Worm (Caenorhabditis elegans): ENCODE measurements around the gene acl-3.

acl-3 gene

DNA sequence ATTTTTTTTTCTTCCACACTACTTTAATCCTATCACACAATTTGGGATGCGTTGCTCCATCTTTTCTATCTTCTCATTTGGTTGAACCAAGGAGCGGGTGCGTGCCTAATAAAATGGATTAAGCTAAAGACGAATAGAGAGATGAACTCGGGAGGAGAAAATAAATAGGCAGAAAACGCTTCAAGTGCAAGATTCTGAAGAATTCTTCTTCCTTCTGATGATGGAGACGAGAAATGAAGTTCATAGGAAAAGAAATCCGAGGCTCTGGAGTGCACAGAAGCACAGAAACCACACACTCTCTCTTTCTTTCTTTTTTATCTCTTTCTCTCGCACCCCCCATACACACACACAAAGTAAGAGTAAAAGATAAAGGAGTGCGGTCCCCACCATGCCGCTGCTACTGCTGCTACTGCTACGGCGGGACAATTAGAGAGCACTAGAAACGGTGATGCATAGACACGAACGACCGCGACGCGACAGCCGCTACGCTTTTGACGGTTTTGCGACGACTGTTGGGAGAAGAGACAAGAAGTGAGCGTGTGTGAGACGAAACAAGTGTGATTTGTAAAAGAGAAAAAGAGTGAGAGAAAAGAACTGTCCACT lies 40.3 kb upstream of the acl-3 start:
- peak; percentile 82 for TF ChIP-seq hmg-4 (GFP tag; optimal IDR thresholded peaks at IDR 0.05)
- no peak for TF ChIP-seq tbx-11 (GFP tag; IDR thresholded peaks at IDR 0.05)
- TF ChIP-seq aly-1 (tag; optimal IDR thresholded peaks at IDR 0.05) = peak; percentile 35
- TF ChIP-seq pes-1 (GFP tag; IDR thresholded peaks at IDR 0.05) = 0 out of 2 replicates have a peak, but pooled peaks have one; percentile 38
- peak; percentile 48 for TF ChIP-seq F13C5.2 (tag; optimal IDR thresholded peaks at IDR 0.05)

DNA sequence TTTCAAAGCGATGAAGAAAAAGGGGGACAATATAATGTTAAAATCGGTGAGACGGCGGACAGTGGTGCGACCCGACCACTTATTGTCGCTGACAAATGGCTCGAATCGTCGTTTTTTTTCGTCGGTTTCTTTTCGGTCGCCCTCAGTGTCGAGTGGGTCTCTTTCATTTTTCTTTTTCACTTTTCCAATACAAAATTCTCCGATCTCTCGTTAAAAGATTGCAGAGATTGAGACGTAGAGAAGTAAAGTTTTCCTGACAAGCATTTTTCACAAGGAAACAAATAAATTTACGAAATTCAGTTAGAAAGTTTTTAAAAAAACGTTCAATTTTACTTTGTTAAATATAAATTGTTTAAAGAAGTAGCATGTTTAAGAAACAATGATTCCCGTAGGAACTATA lies 39.7 kb upstream of the acl-3 start:
- no peak for TF ChIP-seq hmg-4 (GFP tag; optimal IDR thresholded peaks at IDR 0.05)
- no peak for TF ChIP-seq ama-1 (optimal IDR thresholded peaks at IDR 0.05)
- no peak for TF ChIP-seq flt-1 (GFP tag; IDR thresholded peaks at IDR 0.05)
- no peak for TF ChIP-seq tra-4 (tag; optimal IDR thresholded peaks at IDR 0.05)
- no peak for TF ChIP-seq B0310.2 (tag; optimal IDR thresholded peaks at IDR 0.05)
- no peak for TF ChIP-seq aly-1 (tag; optimal IDR thresholded peaks at IDR 0.05)
- TF ChIP-seq tbx-11 (GFP tag; IDR thresholded peaks at IDR 0.05) = no peak
- TF ChIP-seq ceh-13 (GFP tag; optimal IDR thresholded peaks at IDR 0.05) = no peak
- no peak for TF ChIP-seq pes-1 (GFP tag; IDR thresholded peaks at IDR 0.05)
- no peak for TF ChIP-seq sea-1 (GFP tag; conservative IDR thresholded peaks at IDR 0.05)
- no peak for TF ChIP-seq hmbx-1 (tag; optimal IDR thresholded peaks at IDR 0.05)
- TF ChIP-seq tbx-37 (GFP tag; conservative IDR thresholded peaks at IDR 0.05) = no peak
- TF ChIP-seq ceh-36 (tag; optimal IDR thresholded peaks at IDR 0.05) = no peak
- no peak for TF ChIP-seq F13C5.2 (tag; optimal IDR thresholded peaks at IDR 0.05)
- no peak for TF ChIP-seq hnd-1 (tag; optimal IDR thresholded peaks at IDR 0.05)
- no peak for TF ChIP-seq scrt-1 (GFP tag; IDR thresholded peaks at IDR 0.05)
- no peak for TF ChIP-seq ets-7 (tag; optimal IDR thresholded peaks at IDR 0.05)

DNA sequence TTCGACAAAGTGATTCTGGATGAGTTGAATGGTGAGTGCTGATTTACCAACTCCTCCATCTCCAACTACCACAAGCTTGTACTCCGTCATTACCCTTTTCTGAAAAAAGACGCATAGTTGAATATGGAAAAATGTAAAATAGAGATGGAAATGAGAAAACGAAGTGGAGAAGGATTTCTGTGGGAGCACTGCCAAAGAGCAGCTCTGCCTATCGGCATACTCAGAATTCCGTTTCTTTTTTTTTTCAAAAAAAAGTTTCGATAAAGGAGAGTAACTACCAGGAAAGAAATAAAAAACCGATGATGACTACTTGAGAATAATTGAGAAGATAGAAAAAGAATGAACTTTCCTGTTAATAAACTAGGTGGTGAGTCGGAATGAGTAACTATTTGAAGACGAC lies 39.2 kb upstream of the acl-3 start, which contains the start of gene let-60:
Gene let-60 (minus strand): TSS at position 101 of the 400 bp plus-strand sequence.
- TF ChIP-seq hmbx-1 (tag; optimal IDR thresholded peaks at IDR 0.05) (no peak), ceh-13 (GFP tag; optimal IDR thresholded peaks at IDR 0.05) (no peak)

DNA sequence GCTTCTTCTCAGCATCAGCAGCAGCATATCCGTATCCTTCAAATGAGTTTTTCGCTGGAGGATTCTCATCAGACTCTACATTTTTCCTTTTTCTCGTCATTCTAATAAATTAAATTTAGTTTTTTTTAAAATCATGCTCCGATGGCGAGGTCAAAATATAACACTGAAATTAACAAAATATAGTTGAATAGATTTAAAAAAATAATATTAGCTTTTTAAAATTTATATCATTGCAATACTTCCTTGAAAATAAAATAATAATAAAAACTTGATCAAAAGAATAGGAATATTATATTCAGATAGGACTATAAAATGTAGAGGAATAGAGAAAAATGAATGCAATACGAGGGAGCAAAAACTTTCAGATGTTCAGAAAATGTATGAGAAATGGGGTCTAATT lies 36.2 kb upstream of the acl-3 start, which contains the start of gene ZK792.5:
Gene ZK792.5 (minus strand): TSS at position 101 of the 400 bp plus-strand sequence.
- TF ChIP-seq tbx-37 (GFP tag; conservative IDR thresholded peaks at IDR 0.05) = no peak
- no peak for TF ChIP-seq sea-1 (GFP tag; conservative IDR thresholded peaks at IDR 0.05)
- TF ChIP-seq flt-1 (GFP tag; IDR thresholded peaks at IDR 0.05) = no peak
- TF ChIP-seq B0310.2 (tag; optimal IDR thresholded peaks at IDR 0.05) = no peak
- no peak for TF ChIP-seq ceh-13 (GFP tag; optimal IDR thresholded peaks at IDR 0.05)

DNA sequence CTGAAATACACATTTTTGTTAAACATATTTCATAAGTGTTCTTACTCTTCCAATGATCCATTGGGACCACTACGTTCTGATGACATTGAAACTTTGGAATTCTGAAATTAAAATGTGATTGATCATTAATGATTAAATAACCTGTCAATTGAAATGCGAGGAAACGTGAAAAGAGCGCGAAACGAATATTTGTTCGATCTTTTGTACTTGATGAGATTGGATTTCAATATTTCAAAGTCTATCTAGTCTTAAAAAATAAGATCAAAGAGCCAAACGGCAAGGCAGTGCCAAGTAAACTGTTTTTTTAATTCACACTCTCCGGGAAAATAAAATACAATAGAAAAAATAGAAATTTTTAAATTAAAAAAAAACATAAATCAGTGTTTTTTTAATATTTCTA lies 30.1 kb upstream of the acl-3 start, which contains the start of gene ZK792.4:
Gene ZK792.4 (minus strand): TSS at position 101 of the 400 bp plus-strand sequence.
- TF ChIP-seq ceh-36 (tag; optimal IDR thresholded peaks at IDR 0.05) (no peak), hmg-4 (GFP tag; optimal IDR thresholded peaks at IDR 0.05) (no peak), scrt-1 (GFP tag; IDR thresholded peaks at IDR 0.05) (no peak), ceh-13 (GFP tag; optimal IDR thresholded peaks at IDR 0.05) (no peak), aly-1 (tag; optimal IDR thresholded peaks at IDR 0.05) (no peak), hnd-1 (tag; optimal IDR thresholded peaks at IDR 0.05) (no peak), flt-1 (GFP tag; IDR thresholded peaks at IDR 0.05) (no peak), sea-1 (GFP tag; conservative IDR thresholded peaks at IDR 0.05) (no peak)

DNA sequence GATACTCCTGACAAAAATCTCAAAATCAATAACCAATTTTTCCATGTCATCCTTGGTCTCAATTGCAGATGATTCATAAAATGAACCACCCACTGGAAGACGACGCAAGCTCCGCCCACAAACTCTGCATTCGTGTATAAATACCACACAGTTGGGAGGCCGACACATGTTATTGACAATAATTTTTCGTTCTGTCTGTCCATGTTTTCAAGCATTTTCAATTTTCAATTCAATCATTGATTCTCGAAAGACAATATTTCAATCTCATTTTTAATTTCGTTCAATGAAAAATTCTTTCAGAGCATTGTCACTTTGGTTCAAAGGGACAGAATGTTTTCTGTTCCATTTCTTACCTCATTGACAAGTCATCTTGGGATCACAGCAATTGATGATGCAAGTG lies 24.2 kb upstream of the acl-3 start, which contains the start of gene inx-9:
Gene inx-9 (plus strand): TSS at position 301 of the 400 bp plus-strand sequence.
- TF ChIP-seq ceh-13 (GFP tag; optimal IDR thresholded peaks at IDR 0.05) = no peak
- TF ChIP-seq B0310.2 (tag; optimal IDR thresholded peaks at IDR 0.05) = no peak
- TF ChIP-seq sea-1 (GFP tag; conservative IDR thresholded peaks at IDR 0.05) = no peak
- TF ChIP-seq tra-4 (tag; optimal IDR thresholded peaks at IDR 0.05) = no peak
- TF ChIP-seq F13C5.2 (tag; optimal IDR thresholded peaks at IDR 0.05) = no peak
- no peak for TF ChIP-seq flt-1 (GFP tag; IDR thresholded peaks at IDR 0.05)
- TF ChIP-seq scrt-1 (GFP tag; IDR thresholded peaks at IDR 0.05) = no peak
- TF ChIP-seq hnd-1 (tag; optimal IDR thresholded peaks at IDR 0.05) = no peak
- no peak for TF ChIP-seq tbx-37 (GFP tag; conservative IDR thresholded peaks at IDR 0.05)
- no peak for TF ChIP-seq ceh-36 (tag; optimal IDR thresholded peaks at IDR 0.05)
- TF ChIP-seq hmbx-1 (tag; optimal IDR thresholded peaks at IDR 0.05) = no peak
- TF ChIP-seq ama-1 (optimal IDR thresholded peaks at IDR 0.05) = no peak
- TF ChIP-seq hmg-4 (GFP tag; optimal IDR thresholded peaks at IDR 0.05) = no peak
- no peak for TF ChIP-seq tbx-11 (GFP tag; IDR thresholded peaks at IDR 0.05)
- no peak for TF ChIP-seq ets-7 (tag; optimal IDR thresholded peaks at IDR 0.05)
- no peak for TF ChIP-seq aly-1 (tag; optimal IDR thresholded peaks at IDR 0.05)

DNA sequence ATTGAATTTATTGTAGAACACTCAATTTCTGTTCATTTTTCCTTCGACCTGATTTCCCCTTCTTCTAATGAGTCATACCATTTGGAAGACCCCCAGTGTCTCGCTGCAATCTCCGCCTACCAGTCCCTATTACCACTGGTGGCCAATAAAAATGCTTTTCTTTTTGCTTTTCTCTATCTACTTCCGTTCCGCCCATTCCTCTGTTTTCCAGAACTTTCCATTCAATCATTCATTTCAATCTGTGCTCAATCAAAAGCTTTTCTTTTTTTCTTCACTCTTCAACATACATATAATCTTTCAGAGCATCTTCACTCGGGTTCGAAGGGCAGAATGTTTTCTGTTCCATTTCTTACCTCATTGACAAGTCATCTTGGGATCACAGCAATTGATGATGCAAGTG lies 21.7 kb upstream of the acl-3 start, which contains the start of gene inx-8:
Gene inx-8 (plus strand): TSS at position 301 of the 400 bp plus-strand sequence.
- TF ChIP-seq tra-4 (tag; optimal IDR thresholded peaks at IDR 0.05) (no peak), sea-1 (GFP tag; conservative IDR thresholded peaks at IDR 0.05) (no peak), scrt-1 (GFP tag; IDR thresholded peaks at IDR 0.05) (no peak), F13C5.2 (tag; optimal IDR thresholded peaks at IDR 0.05) (no peak), hmbx-1 (tag; optimal IDR thresholded peaks at IDR 0.05) (no peak), hnd-1 (tag; optimal IDR thresholded peaks at IDR 0.05) (no peak), ets-7 (tag; optimal IDR thresholded peaks at IDR 0.05) (no peak), ceh-36 (tag; optimal IDR thresholded peaks at IDR 0.05) (no peak), hmg-4 (GFP tag; optimal IDR thresholded peaks at IDR 0.05) (no peak), ama-1 (optimal IDR thresholded peaks at IDR 0.05) (no peak)

DNA sequence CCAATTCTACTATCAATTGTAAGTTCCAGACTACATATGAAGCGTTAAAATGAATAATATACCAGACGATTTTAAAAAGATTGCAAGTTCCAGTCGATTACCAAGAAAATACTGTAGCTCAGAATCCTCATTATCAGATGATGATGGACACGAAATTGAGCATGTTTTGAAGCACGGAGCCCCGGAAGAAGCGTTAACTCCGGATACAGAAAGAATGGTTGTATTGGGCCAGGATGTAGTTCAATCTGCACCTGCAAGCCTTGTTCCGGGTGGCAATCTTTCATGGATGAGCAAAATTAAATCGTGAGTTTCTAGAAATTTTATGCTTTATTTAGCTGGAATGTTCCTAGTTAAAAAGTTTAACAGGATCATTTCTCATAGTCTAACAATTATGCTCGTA lies 16.2 kb upstream of the acl-3 start, which contains the start of gene atg-4.2:
Gene atg-4.2 (plus strand): TSS at position 24 of the 400 bp plus-strand sequence.
- no peak for TF ChIP-seq B0310.2 (tag; optimal IDR thresholded peaks at IDR 0.05)
- TF ChIP-seq tbx-11 (GFP tag; IDR thresholded peaks at IDR 0.05) = no peak
- TF ChIP-seq hmg-4 (GFP tag; optimal IDR thresholded peaks at IDR 0.05) = no peak
- TF ChIP-seq hnd-1 (tag; optimal IDR thresholded peaks at IDR 0.05) = no peak
- no peak for TF ChIP-seq sea-1 (GFP tag; conservative IDR thresholded peaks at IDR 0.05)
- no peak for TF ChIP-seq ets-7 (tag; optimal IDR thresholded peaks at IDR 0.05)
- TF ChIP-seq pes-1 (GFP tag; IDR thresholded peaks at IDR 0.05) = no peak
- no peak for TF ChIP-seq aly-1 (tag; optimal IDR thresholded peaks at IDR 0.05)
- no peak for TF ChIP-seq tra-4 (tag; optimal IDR thresholded peaks at IDR 0.05)
- TF ChIP-seq ama-1 (optimal IDR thresholded peaks at IDR 0.05) = no peak
- TF ChIP-seq ceh-36 (tag; optimal IDR thresholded peaks at IDR 0.05) = no peak
- no peak for TF ChIP-seq flt-1 (GFP tag; IDR thresholded peaks at IDR 0.05)
- no peak for TF ChIP-seq hmbx-1 (tag; optimal IDR thresholded peaks at IDR 0.05)
- no peak for TF ChIP-seq F13C5.2 (tag; optimal IDR thresholded peaks at IDR 0.05)
- TF ChIP-seq ceh-13 (GFP tag; optimal IDR thresholded peaks at IDR 0.05) = no peak
- no peak for TF ChIP-seq scrt-1 (GFP tag; IDR thresholded peaks at IDR 0.05)
